Worm (Caenorhabditis elegans) whole organism, young adult: ENCODE measurements around the gene ZK121.2.

Experiments
- B0019.2 ChIP-seq: fragments of 200-800 bp; sonication (Bioruptor generic); conservative IDR thresholded peaks from 2 replicates; pipeline ENCODE4 v1.3.6; 2022; ENCODE audit warnings: missing genetic modification reagents, missing genetic modification characterization, missing compliant biosample characterization
- B0035.1 ChIP-seq: sonication (generic microtip); optimal IDR thresholded peaks from 2 replicates; lab custom pipeline; 2016; ENCODE audit warnings: missing genetic modification characterization, mild to moderate bottlenecking, missing compliant biosample characterization, missing genotype, missing genetic modification reagents
- C17E4.6 ChIP-seq: fragments of 200-800 bp; sonication (Bioruptor generic); IDR thresholded peaks from 2 replicates; pipeline ENCODE4 v1.3.6; 2022; ENCODE audit warnings: missing genetic modification reagents, missing genetic modification characterization, missing compliant biosample characterization
- D2030.7 ChIP-seq: fragments of 200-800 bp; sonication (Bioruptor generic); IDR thresholded peaks from 2 replicates; pipeline ENCODE4 v1.3.6; 2022; ENCODE audit warnings: missing genetic modification reagents, missing genetic modification characterization, missing compliant biosample characterization
- F10E7.11 ChIP-seq: sonication (generic microtip); optimal IDR thresholded peaks from 2 replicates; lab custom pipeline; 2017; ENCODE audit warnings: mild to moderate bottlenecking, missing genetic modification characterization, moderate library complexity, missing compliant biosample characterization
- F22D6.2 ChIP-seq: sonication (generic microtip); optimal IDR thresholded peaks from 2 replicates; lab custom pipeline; 2016; ENCODE audit warnings: mild to moderate bottlenecking, missing genetic modification characterization, missing compliant biosample characterization
- T07F8.4 ChIP-seq: sonication (generic microtip); optimal IDR thresholded peaks from 2 replicates; lab custom pipeline; 2016; ENCODE audit warnings: mild to moderate bottlenecking, missing genetic modification characterization, moderate library complexity, missing compliant biosample characterization
- Y53F4B.3 ChIP-seq: fragments of 200-800 bp; sonication (Bioruptor generic); IDR thresholded peaks from 2 replicates; pipeline ENCODE4 v1.3.6; 2022; ENCODE audit warnings: missing genetic modification reagents, missing genetic modification characterization, missing compliant biosample characterization
- aptf-2 ChIP-seq: fragments of 200-800 bp; sonication (Bioruptor generic); conservative IDR thresholded peaks from 2 replicates; pipeline ENCODE4 v1.3.6; 2022; ENCODE audit warnings: missing genetic modification reagents, missing genetic modification characterization, missing compliant biosample characterization
- aptf-3 ChIP-seq: fragments of 200-800 bp; sonication (Bioruptor generic); IDR thresholded peaks from 2 replicates; pipeline ENCODE4 v1.3.6; 2022; ENCODE audit warnings: missing genetic modification characterization, missing compliant biosample characterization
- atf-7 ChIP-seq: sonication (generic microtip); optimal IDR thresholded peaks from 2 replicates; lab custom pipeline; 2017; ENCODE audit warnings: mild to moderate bottlenecking, missing genetic modification characterization, missing compliant biosample characterization
- attf-3 ChIP-seq: fragments of 200-800 bp; sonication (Bioruptor generic); conservative IDR thresholded peaks from 2 replicates; pipeline ENCODE4 v1.3.6; 2022; ENCODE audit warnings: missing genetic modification reagents, missing genetic modification characterization, missing compliant biosample characterization
- attf-5 ChIP-seq: fragments of 200-800 bp; sonication (Bioruptor generic); optimal IDR thresholded peaks from 2 replicates; lab custom pipeline; 2018; ENCODE audit warnings: mild to moderate bottlenecking, missing genetic modification characterization, missing compliant biosample characterization
- bed-2 ChIP-seq: fragments of 200-800 bp; sonication (Bioruptor generic); IDR thresholded peaks from 2 replicates; pipeline ENCODE4 v1.3.6; 2022; ENCODE audit warnings: missing genetic modification reagents, missing genetic modification characterization, missing compliant biosample characterization
- cebp-1 ChIP-seq, 2 experiments: fragments of 200-800 bp in 1 of 2; sonication (Bioruptor generic) in 1 of 2; sonication (generic microtip) in 1 of 2; IDR thresholded peaks in 1 of 2; optimal IDR thresholded peaks in 1 of 2; 2 replicates each; pipeline versions ENCODE4 v1.3.6 to Lab custom; 2017 to 2022; ENCODE audit warnings: missing compliant biosample characterization in 2 of 2, missing genetic modification characterization in 2 of 2, mild to moderate bottlenecking in 1 of 2, missing genetic modification reagents in 1 of 2, moderate library complexity in 1 of 2
- ceh-100 ChIP-seq: fragments of 200-800 bp; sonication (Bioruptor generic); IDR thresholded peaks from 2 replicates; pipeline ENCODE4 v1.3.6; 2022; ENCODE audit warnings: missing genetic modification reagents, missing genetic modification characterization, missing compliant biosample characterization
- ceh-27 ChIP-seq: fragments of 200-800 bp; sonication (Bioruptor generic); optimal IDR thresholded peaks from 2 replicates; lab custom pipeline; 2018; ENCODE audit warnings: mild to moderate bottlenecking, missing genetic modification characterization, moderate library complexity, missing compliant biosample characterization
- ceh-79 ChIP-seq: sonication (generic microtip); optimal IDR thresholded peaks from 2 replicates; lab custom pipeline; 2017; ENCODE audit warnings: mild to moderate bottlenecking, missing genetic modification characterization, missing compliant biosample characterization
- ceh-91 ChIP-seq: fragments of 200-800 bp; sonication (Bioruptor generic); IDR thresholded peaks from 2 replicates; pipeline ENCODE4 v1.3.6; 2022; ENCODE audit warnings: missing genetic modification reagents, missing genetic modification characterization, missing compliant biosample characterization
- chd-7 ChIP-seq: sonication (generic microtip); optimal IDR thresholded peaks from 2 replicates; lab custom pipeline; 2016; ENCODE audit warnings: mild to moderate bottlenecking, missing genetic modification characterization, moderate library complexity, missing compliant biosample characterization
- efl-1 ChIP-seq: fragments of 150-350 bp; optimal IDR thresholded peaks from 2 replicates; lab custom pipeline; 2014; ENCODE audit warnings: missing biosample characterization, missing genetic modification reagents, missing genetic modification characterization
- ets-4 ChIP-seq: fragments of 200-800 bp; sonication (Bioruptor generic); optimal IDR thresholded peaks from 2 replicates; lab custom pipeline; 2018; ENCODE audit warnings: mild to moderate bottlenecking, missing genetic modification characterization, missing compliant biosample characterization
- lag-1 ChIP-seq: fragments of 200-800 bp; sonication (Bioruptor generic); IDR thresholded peaks from 2 replicates; pipeline ENCODE4 v1.3.6; 2022; ENCODE audit warnings: missing genetic modification reagents, missing genetic modification characterization, missing compliant biosample characterization
- let-526 ChIP-seq: fragments of 200-800 bp; sonication (Bioruptor generic); IDR thresholded peaks from 2 replicates; pipeline ENCODE4 v1.3.6; 2022; ENCODE audit warnings: missing genetic modification reagents, missing genetic modification characterization, missing compliant biosample characterization
- let-607 ChIP-seq, 2 experiments: fragments of 200-800 bp in 1 of 2; sonication (Bioruptor generic) in 1 of 2; sonication (generic microtip) in 1 of 2; optimal IDR thresholded peaks; 2 replicates each; lab custom pipeline; 2016 to 2018; ENCODE audit warnings: mild to moderate bottlenecking in 2 of 2, missing compliant biosample characterization in 2 of 2, missing genetic modification characterization in 2 of 2, moderate library complexity in 2 of 2, missing genotype in 1 of 2
- lin-26 ChIP-seq: fragments of 200-800 bp; sonication (Bioruptor generic); IDR thresholded peaks from 2 replicates; pipeline ENCODE4 v1.3.6; 2022; ENCODE audit warnings: missing genetic modification reagents, missing genetic modification characterization, missing compliant biosample characterization
- lsl-1 ChIP-seq: fragments of 200-800 bp; sonication (Bioruptor generic); optimal IDR thresholded peaks from 2 replicates; lab custom pipeline; 2018; ENCODE audit warnings: mild to moderate bottlenecking, missing genetic modification characterization, moderate library complexity, missing compliant biosample characterization
- madf-6 ChIP-seq: fragments of 200-800 bp; sonication (Bioruptor generic); IDR thresholded peaks from 2 replicates; pipeline ENCODE4 v1.3.6; 2022; ENCODE audit warnings: missing genetic modification reagents, missing genetic modification characterization, missing compliant biosample characterization
- madf-8 ChIP-seq: fragments of 200-800 bp; sonication (Bioruptor generic); conservative IDR thresholded peaks from 2 replicates; pipeline ENCODE4 v1.3.6; 2022; ENCODE audit warnings: missing genetic modification reagents, missing genetic modification characterization, missing compliant biosample characterization
- nfya-1 ChIP-seq: sonication (generic microtip); optimal IDR thresholded peaks from 2 replicates; lab custom pipeline; 2017; ENCODE audit warnings: antibody characterized with exemption, missing compliant biosample characterization, missing genetic modification characterization, borderline replicate concordance; ENCODE audit not compliant: insufficient read depth
- nfyb-1 ChIP-seq: fragments of 200-800 bp; sonication (Bioruptor generic); IDR thresholded peaks from 2 replicates; pipeline ENCODE4 v1.3.6; 2022; ENCODE audit warnings: missing genetic modification reagents, missing genetic modification characterization, missing compliant biosample characterization
- nhr-120 ChIP-seq: fragments of 200-800 bp; sonication (Bioruptor generic); IDR thresholded peaks from 2 replicates; pipeline ENCODE4 v1.3.6; 2022; ENCODE audit warnings: missing genetic modification characterization, missing compliant biosample characterization
- nhr-27 ChIP-seq: fragments of 200-800 bp; sonication (Bioruptor generic); optimal IDR thresholded peaks from 2 replicates; lab custom pipeline; 2018; ENCODE audit warnings: mild to moderate bottlenecking, missing genetic modification characterization, moderate library complexity, missing compliant biosample characterization
- nhr-80 ChIP-seq: sonication (generic microtip); optimal IDR thresholded peaks from 2 replicates; lab custom pipeline; 2016; ENCODE audit warnings: missing genetic modification characterization, missing compliant biosample characterization
- nhr-90 ChIP-seq: sonication (generic microtip); optimal IDR thresholded peaks from 2 replicates; lab custom pipeline; 2016; ENCODE audit warnings: missing genotype, mild to moderate bottlenecking, missing genetic modification characterization, missing compliant biosample characterization
- pbrm-1 ChIP-seq: fragments of 200-800 bp; sonication (Bioruptor generic); IDR thresholded peaks from 2 replicates; pipeline ENCODE4 v1.3.6; 2022; ENCODE audit warnings: missing genetic modification reagents, missing genetic modification characterization, missing compliant biosample characterization
- rcor-1 ChIP-seq: fragments of 200-800 bp; sonication (Bioruptor generic); IDR thresholded peaks from 2 replicates; pipeline ENCODE4 v1.3.6; 2022; ENCODE audit warnings: missing genetic modification reagents, missing genetic modification characterization, missing compliant biosample characterization
- sdz-38 ChIP-seq: sonication (generic microtip); optimal IDR thresholded peaks from 2 replicates; lab custom pipeline; 2016; ENCODE audit warnings: missing genotype, missing genetic modification characterization, missing compliant biosample characterization
- sea-2 ChIP-seq: fragments of 200-800 bp; sonication (Bioruptor generic); IDR thresholded peaks from 2 replicates; pipeline ENCODE4 v1.3.6; 2022; ENCODE audit warnings: missing genetic modification characterization, missing compliant biosample characterization
- tbp1 ChIP-seq: fragments of 200-800 bp; sonication (Bioruptor generic); optimal IDR thresholded peaks from 2 replicates; lab custom pipeline; 2018; ENCODE audit warnings: mild to moderate bottlenecking, missing genetic modification characterization, missing compliant biosample characterization
- tlf-1 ChIP-seq: fragments of 200-800 bp; sonication (Bioruptor generic); optimal IDR thresholded peaks from 2 replicates; lab custom pipeline; 2018; ENCODE audit warnings: mild to moderate bottlenecking, missing genetic modification characterization, missing compliant biosample characterization
- ztf-18 ChIP-seq: sonication (generic microtip); optimal IDR thresholded peaks from 2 replicates; lab custom pipeline; 2016; ENCODE audit warnings: missing genotype, mild to moderate bottlenecking, missing genetic modification characterization, missing compliant biosample characterization

ZK121.2 gene

DNA sequence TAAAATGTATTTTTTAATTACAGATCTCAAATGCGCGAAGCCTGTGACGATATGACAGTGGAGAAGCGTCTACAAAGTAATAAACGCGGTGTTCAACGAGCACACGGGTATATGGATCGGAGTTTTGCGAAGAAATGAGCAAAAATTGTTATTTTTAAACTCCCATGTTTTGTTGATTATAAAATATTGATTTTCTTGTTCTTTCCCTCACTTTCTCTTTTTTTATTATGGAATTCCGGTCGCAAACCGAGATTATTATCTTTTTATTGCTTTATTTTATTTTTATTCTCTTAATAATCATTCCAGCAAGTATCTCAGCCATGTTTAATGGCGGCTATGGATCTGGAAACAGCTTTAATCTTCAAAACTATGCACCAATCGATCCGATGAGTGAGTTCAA lies 30.5 kb upstream of the ZK121.2 start, which contains the start of gene pqe-1:
Gene pqe-1, plus strand, starts transcription at position 301 of the 400 bp plus-strand sequence.
- TF ChIP-seq F10E7.11 (tag; lab: Kevin White, UChicago) = no peak
- no peak for TF ChIP-seq attf-3 (GFP tag; lab: Robert Waterston, UW)
- no peak for TF ChIP-seq ceh-100 (GFP tag; lab: Robert Waterston, UW)
- no peak for TF ChIP-seq aptf-3 (GFP tag; lab: Robert Waterston, UW)
- no peak for TF ChIP-seq bed-2 (GFP tag; lab: Robert Waterston, UW)
- TF ChIP-seq atf-7 (tag; lab: Kevin White, UChicago) = no peak

DNA sequence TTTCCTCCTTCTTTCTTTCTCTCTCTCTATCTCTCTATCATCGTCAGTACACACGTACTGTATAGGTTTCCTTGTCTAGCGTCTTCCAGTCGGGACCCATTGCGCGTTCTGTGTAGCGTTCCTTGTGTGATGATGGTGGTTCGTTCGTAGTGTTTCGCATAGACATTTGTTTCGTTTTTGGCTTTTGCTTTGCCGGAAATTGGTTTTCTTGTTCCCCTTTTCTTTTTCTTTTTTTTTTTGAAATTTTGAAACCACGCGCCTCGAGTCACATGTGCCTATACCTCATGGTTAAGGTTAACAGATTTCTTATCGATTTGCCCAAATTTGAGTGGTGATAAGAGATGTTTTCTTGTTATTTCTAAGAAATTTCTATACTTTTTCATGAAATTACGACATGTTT lies 22.9 kb upstream of the ZK121.2 start:
- no peak for TF ChIP-seq cebp-1 (GFP tag; IDR thresholded peaks at IDR 0.05; lab: Robert Waterston, UW)
- TF ChIP-seq cebp-1 (tag; optimal IDR thresholded peaks at IDR 0.05; lab: Kevin White, UChicago) = peak; percentile 17
- no peak for TF ChIP-seq efl-1 (GFP tag; lab: Kevin White, UChicago)
- peak; percentile 8 for TF ChIP-seq nhr-80 (tag; lab: Kevin White, UChicago)
- TF ChIP-seq let-607 (tag; optimal IDR thresholded peaks at IDR 0.05; lab: Kevin White, UChicago) = no peak
- no peak for TF ChIP-seq ceh-91 (GFP tag; lab: Robert Waterston, UW)
- TF ChIP-seq Y53F4B.3 (GFP tag; lab: Robert Waterston, UW) = no peak
- no peak for TF ChIP-seq ets-4 (GFP tag; lab: Kevin White, UChicago)
- no peak for TF ChIP-seq B0019.2 (GFP tag; lab: Robert Waterston, UW)
- TF ChIP-seq ztf-18 (tag; lab: Kevin White, UChicago) = no peak

DNA sequence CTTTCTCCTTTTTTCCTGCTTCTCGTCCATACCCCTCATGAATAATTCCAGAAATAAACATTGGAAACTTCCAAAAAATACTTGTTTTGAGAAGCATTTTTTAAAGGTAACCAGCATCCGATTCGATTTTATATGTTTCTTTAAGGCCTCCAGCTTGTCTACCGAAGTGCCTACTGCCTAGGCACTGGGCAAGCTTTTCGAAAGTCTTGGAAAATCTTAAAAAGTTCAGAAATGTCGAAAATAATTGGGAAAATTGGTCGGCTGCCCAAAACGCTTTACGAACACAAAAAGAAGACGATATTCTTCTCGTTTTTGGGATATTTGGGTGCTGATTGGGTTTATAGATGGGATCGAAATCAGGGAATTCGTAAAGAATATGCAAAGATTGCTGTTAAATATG lies 19.8 kb upstream of the ZK121.2 start, which contains the start of gene F52C9.3:
Gene F52C9.3, plus strand, starts transcription at position 225 of the 400 bp plus-strand sequence.
- TF ChIP-seq ets-4 (GFP tag; lab: Kevin White, UChicago) (no peak), tlf-1 (peak; percentile 41), efl-1 (GFP tag; lab: Kevin White, UChicago) (no peak), madf-6 (GFP tag; lab: Robert Waterston, UW) (0 out of 2 replicates have a peak, but pooled peaks have one; percentile 29), lsl-1 (GFP tag; lab: Kevin White, UChicago) (no peak), pbrm-1 (GFP tag; lab: Robert Waterston, UW) (0 out of 2 replicates have a peak, but pooled peaks have one; percentile 21), nhr-27 (tag; lab: Kevin White, UChicago) (peak; percentile 12), cebp-1 (GFP tag; IDR thresholded peaks at IDR 0.05; lab: Robert Waterston, UW) (no peak), cebp-1 (tag; optimal IDR thresholded peaks at IDR 0.05; lab: Kevin White, UChicago) (peak; percentile 51), attf-5 (GFP tag; lab: Kevin White, UChicago) (peak; percentile 5), tbp1 (peak; percentile 23), nfyb-1 (GFP tag; lab: Robert Waterston, UW) (0 out of 2 replicates have a peak, but pooled peaks have one; percentile 36), C17E4.6 (no peak), nfya-1 (tag; lab: Kevin White, UChicago) (no peak), chd-7 (tag; lab: Kevin White, UChicago) (peak; percentile 29), ztf-18 (tag; lab: Kevin White, UChicago) (no peak), nhr-90 (tag; lab: Kevin White, UChicago) (no peak)

DNA sequence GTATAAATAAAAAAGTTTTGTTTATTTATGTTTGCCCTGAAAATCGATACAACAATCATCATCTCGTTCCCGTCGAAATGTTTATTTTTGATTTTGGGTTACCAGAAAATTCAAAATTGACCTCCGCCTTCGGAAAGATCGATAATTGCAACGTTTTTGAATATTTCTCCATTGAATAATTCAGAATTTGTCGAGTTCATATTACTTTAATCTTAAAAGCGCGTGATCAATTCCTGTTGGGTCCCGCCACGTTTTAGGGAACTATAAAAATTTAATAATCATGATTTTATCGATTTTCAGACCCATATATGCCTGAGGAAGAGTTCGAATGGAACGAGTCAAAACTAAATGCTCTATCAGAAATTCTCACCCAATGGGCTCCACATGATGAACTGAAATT lies 15.2 kb upstream of the ZK121.2 start, which contains the start of gene sorf-2:
Gene sorf-2, plus strand, starts transcription at position 301 of the 400 bp plus-strand sequence.
- TF ChIP-seq let-526 (no peak), rcor-1 (no peak), nhr-27 (tag; lab: Kevin White, UChicago) (no peak), B0035.1 (tag; lab: Kevin White, UChicago) (no peak), aptf-2 (GFP tag; lab: Robert Waterston, UW) (no peak), sea-2 (GFP tag; lab: Robert Waterston, UW) (no peak), sdz-38 (tag; lab: Kevin White, UChicago) (no peak), nhr-120 (no peak), D2030.7 (GFP tag; lab: Robert Waterston, UW) (no peak), madf-8 (GFP tag; lab: Robert Waterston, UW) (no peak), attf-3 (GFP tag; lab: Robert Waterston, UW) (no peak), T07F8.4 (tag; lab: Kevin White, UChicago) (no peak), ceh-27 (no peak), lsl-1 (GFP tag; lab: Kevin White, UChicago) (no peak), F22D6.2 (no peak), lag-1 (GFP tag; lab: Robert Waterston, UW) (no peak), ceh-79 (tag; lab: Kevin White, UChicago) (no peak), lin-26 (GFP tag; lab: Robert Waterston, UW) (no peak), nfyb-1 (GFP tag; lab: Robert Waterston, UW) (no peak)
